Worm (Caenorhabditis elegans): ENCODE measurements around the gene Y49E10.30.

- TF ChIP-seq hnd-1 (tag; optimal IDR thresholded peaks at IDR 0.05) (no peak), sea-1 (GFP tag; conservative IDR thresholded peaks at IDR 0.05) (no peak), ama-1 (optimal IDR thresholded peaks at IDR 0.05) (no peak), flt-1 (GFP tag; IDR thresholded peaks at IDR 0.05) (no peak), hmbx-1 (tag; optimal IDR thresholded peaks at IDR 0.05) (no peak), B0310.2 (tag; optimal IDR thresholded peaks at IDR 0.05) (no peak)
These were observed 42.9 kb downstream of the Y49E10.30 start, which contains the start of gene snr-6 for ce11 chrIII:12429579-12430084.
